Worm (Caenorhabditis elegans) whole organism, late embryonic: ENCODE data around the gene coh-4.

Experiments used
- C38D4.7 ChIP-seq: fragments of 200-800 bp; sonication (Bioruptor generic); optimal IDR thresholded peaks from 2 replicates; lab custom pipeline; 2018; ENCODE audit warnings: mild to moderate bottlenecking, missing genetic modification characterization, moderate library complexity, missing compliant biosample characterization
- ceh-19 ChIP-seq: fragments of 200-800 bp; sonication (Bioruptor generic); optimal IDR thresholded peaks from 2 replicates; lab custom pipeline; 2018; ENCODE audit warnings: mild to moderate bottlenecking, missing genetic modification characterization, missing compliant biosample characterization
- ceh-2 ChIP-seq: sonication (generic microtip); optimal IDR thresholded peaks from 2 replicates; lab custom pipeline; 2016; ENCODE audit warnings: missing genotype, missing genetic modification characterization, missing compliant biosample characterization
- ceh-30 ChIP-seq: fragments of 150-350 bp; optimal IDR thresholded peaks from 2 replicates; lab custom pipeline; 2014; ENCODE audit warnings: missing biosample characterization, missing genetic modification characterization
- elt-4 ChIP-seq: sonication (generic microtip); optimal IDR thresholded peaks from 2 replicates; lab custom pipeline; 2016; ENCODE audit warnings: missing genetic modification characterization, missing compliant biosample characterization
- ets-4 ChIP-seq: sonication (generic microtip); optimal IDR thresholded peaks from 2 replicates; lab custom pipeline; 2016; ENCODE audit warnings: missing genetic modification characterization, missing compliant biosample characterization
- fax-1 ChIP-seq: sonication (generic microtip); optimal IDR thresholded peaks from 2 replicates; lab custom pipeline; 2016; ENCODE audit warnings: missing genotype, missing genetic modification characterization, missing compliant biosample characterization
- hlh-15 ChIP-seq: sonication (generic microtip); optimal IDR thresholded peaks from 2 replicates; lab custom pipeline; 2016; ENCODE audit warnings: missing genetic modification characterization, missing compliant biosample characterization
- lin-11 ChIP-seq: fragments of 200-800 bp; sonication (Bioruptor generic); optimal IDR thresholded peaks from 2 replicates; lab custom pipeline; 2018; ENCODE audit warnings: mild to moderate bottlenecking, missing genetic modification characterization, missing compliant biosample characterization
- madf-2 ChIP-seq: sonication (generic microtip); optimal IDR thresholded peaks from 2 replicates; lab custom pipeline; 2017; ENCODE audit warnings: missing genetic modification characterization, missing compliant biosample characterization
- pat-9 ChIP-seq: fragments of 200-800 bp; sonication (Bioruptor generic); optimal IDR thresholded peaks from 2 replicates; lab custom pipeline; 2018; ENCODE audit warnings: mild to moderate bottlenecking, missing genetic modification characterization, moderate library complexity, missing compliant biosample characterization
- pha-2 ChIP-seq: sonication (generic microtip); optimal IDR thresholded peaks from 2 replicates; lab custom pipeline; 2017; ENCODE audit warnings: mild to moderate bottlenecking, missing genetic modification characterization, missing compliant biosample characterization
- pqm-1 ChIP-seq: sonication (generic microtip); optimal IDR thresholded peaks from 2 replicates; lab custom pipeline; 2016; ENCODE audit warnings: missing genetic modification characterization, missing compliant biosample characterization
- pros-1 ChIP-seq: fragments of 150-350 bp; optimal IDR thresholded peaks from 2 replicates; lab custom pipeline; 2014; ENCODE audit warnings: missing biosample characterization, missing genetic modification reagents, missing genetic modification characterization
- rnt-1 ChIP-seq: sonication (generic microtip); optimal IDR thresholded peaks from 2 replicates; lab custom pipeline; 2016; ENCODE audit warnings: missing genetic modification characterization, missing compliant biosample characterization
- sox-2 ChIP-seq: fragments of 200-800 bp; sonication (Bioruptor generic); IDR thresholded peaks from 2 replicates; pipeline ENCODE4 v1.3.6; 2022; ENCODE audit warnings: missing genetic modification reagents, missing genetic modification characterization, missing compliant biosample characterization
- tbx-2 ChIP-seq: sonication (generic microtip); optimal IDR thresholded peaks from 2 replicates; lab custom pipeline; 2016; ENCODE audit warnings: missing genetic modification characterization, missing compliant biosample characterization
- zip-5 ChIP-seq: sonication (generic microtip); optimal IDR thresholded peaks from 2 replicates; lab custom pipeline; 2016; ENCODE audit warnings: missing genetic modification characterization, missing compliant biosample characterization
- ztf-16 ChIP-seq: sonication (generic microtip); optimal IDR thresholded peaks from 2 replicates; lab custom pipeline; 2017; ENCODE audit warnings: missing genetic modification characterization, missing compliant biosample characterization

The coh-4 gene

DNA sequence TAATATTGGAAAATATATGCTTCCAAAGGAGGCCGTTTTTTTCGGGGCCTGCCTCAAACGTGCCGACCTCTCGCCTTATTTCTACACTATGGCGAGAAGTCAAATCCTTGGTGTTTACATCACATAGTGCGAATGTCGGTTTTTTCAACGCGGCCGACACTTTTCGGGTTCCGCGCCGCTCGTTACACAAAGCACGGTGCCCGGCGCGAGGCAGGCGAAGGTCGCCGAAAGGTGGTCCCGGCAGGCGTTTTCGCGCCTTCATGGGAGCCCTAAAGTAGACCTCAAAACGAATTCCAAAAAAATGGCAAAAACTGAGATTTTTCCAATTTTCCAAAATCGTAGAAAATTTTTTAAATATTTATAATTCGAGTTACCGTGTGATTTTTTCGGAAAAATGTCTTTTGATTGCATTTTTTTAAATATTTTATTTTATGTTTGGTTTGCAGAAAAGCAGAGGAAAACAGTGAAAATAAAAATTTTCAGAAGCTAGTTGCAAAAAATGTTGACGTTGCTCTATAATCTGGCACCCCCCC is 49.8 kb downstream of the coh-4 start, which contains the start of gene T05B4.12:
Gene T05B4.12 (minus strand): TSS at position 483 of the 533 bp plus-strand sequence.
- TF ChIP-seq ceh-19 (GFP tag; lab: Kevin White, UChicago), result no peak
- no peak for TF ChIP-seq madf-2 (tag; lab: Kevin White, UChicago)
- TF ChIP-seq lin-11 (tag; lab: Kevin White, UChicago), result no peak
- no peak for TF ChIP-seq pqm-1 (tag; lab: Kevin White, UChicago)

DNA sequence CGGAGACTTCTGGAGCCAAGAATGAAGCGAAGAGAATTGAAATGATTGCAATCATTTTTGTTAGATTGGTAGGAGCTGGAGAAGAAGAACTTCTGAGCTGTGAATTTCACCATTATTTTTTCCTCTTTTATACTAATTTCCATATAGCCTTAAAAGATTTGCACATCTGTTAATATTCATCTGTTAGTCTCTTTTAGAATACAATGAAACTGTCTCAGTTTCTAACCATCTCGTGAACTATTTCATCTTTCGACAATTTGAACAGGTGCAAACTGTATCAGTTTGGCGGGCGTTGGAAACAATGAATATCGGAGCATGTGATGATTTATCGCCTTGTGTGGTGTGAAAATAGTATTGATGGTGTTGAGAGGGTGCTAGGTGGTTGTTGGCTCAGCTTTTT is 53.0 kb downstream of the coh-4 start, which contains the start of gene phat-5:
Gene phat-5 (minus strand): TSS at position 101 of the 400 bp plus-strand sequence.
- no peak for TF ChIP-seq C38D4.7 (GFP tag; lab: Kevin White, UChicago)
- TF ChIP-seq pha-2 (tag; lab: Kevin White, UChicago), result no peak
- TF ChIP-seq pros-1 (tag; lab: Kevin White, UChicago), result no peak
- TF ChIP-seq sox-2 (GFP tag; lab: Robert Waterston, UW), result no peak
- TF ChIP-seq ceh-2, result no peak
- no peak for TF ChIP-seq zip-5
- no peak for TF ChIP-seq ets-4 (tag; lab: Kevin White, UChicago)
- no peak for TF ChIP-seq lin-11 (tag; lab: Kevin White, UChicago)
- no peak for TF ChIP-seq ztf-16 (tag; lab: Kevin White, UChicago)
- TF ChIP-seq ceh-30, result no peak

DNA sequence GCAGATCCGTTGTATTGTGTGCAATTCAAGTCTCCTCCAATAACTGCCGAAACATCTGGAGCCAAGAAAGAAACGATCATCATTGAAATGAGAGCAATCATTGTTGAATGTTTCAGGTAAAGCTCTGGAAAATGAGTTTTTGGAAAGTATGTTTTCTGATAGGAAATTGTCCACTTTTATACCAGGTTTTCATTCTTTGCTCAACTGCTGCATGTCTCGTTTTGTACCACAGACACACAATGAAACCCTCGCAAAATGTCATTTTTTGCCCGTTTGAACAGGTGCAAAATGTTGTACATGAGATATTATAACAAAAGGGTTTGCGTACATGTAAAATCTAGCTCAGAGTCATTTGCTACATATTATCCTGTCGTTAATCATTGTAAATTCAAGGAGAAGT is 54.8 kb downstream of the coh-4 start, which contains the start of gene T05B4.10:
Gene T05B4.10 (minus strand): TSS at position 101 of the 400 bp plus-strand sequence.
- TF ChIP-seq rnt-1, result no peak
- TF ChIP-seq lin-11 (tag; lab: Kevin White, UChicago), result no peak
- no peak for TF ChIP-seq zip-5
- TF ChIP-seq tbx-2, result no peak
- TF ChIP-seq hlh-15 (tag; lab: Kevin White, UChicago), result no peak
- TF ChIP-seq pat-9, result no peak
- no peak for TF ChIP-seq elt-4
- no peak for TF ChIP-seq fax-1
